Fruit fly (Drosophila melanogaster): Measurements from ENCODE around the gene CG9270.

The CG9270 gene

dm6 chr2L:20968727-20969126, 34.8 kb upstream of the CG9270 start:
- no peak for TF ChIP-seq tai (GFP tag; optimal IDR thresholded peaks at IDR 0.05)
- TF ChIP-seq jim (GFP tag; optimal IDR thresholded peaks at IDR 0.05): no peak
- TF ChIP-seq Vsx2 (GFP tag; optimal IDR thresholded peaks at IDR 0.05; ENCODE audit: partially characterized antibody): no peak
- no peak for TF ChIP-seq Myc (optimal IDR thresholded peaks at IDR 0.05)
- TF ChIP-seq fru (GFP tag; optimal IDR thresholded peaks at IDR 0.05): no peak
- no peak for TF ChIP-seq foxo (GFP tag; optimal IDR thresholded peaks at IDR 0.05)
- TF ChIP-seq sv (GFP tag; optimal IDR thresholded peaks at IDR 0.05): no peak
- TF ChIP-seq ey (GFP tag; optimal IDR thresholded peaks at IDR 0.05): no peak
- TF ChIP-seq sage (GFP tag; optimal IDR thresholded peaks at IDR 0.05): no peak
- no peak for TF ChIP-seq N (GFP tag; optimal IDR thresholded peaks at IDR 0.05)
- TF ChIP-seq dsf (GFP tag; optimal IDR thresholded peaks at IDR 0.05; ENCODE audit: borderline replicate concordance): no peak
- no peak for TF ChIP-seq Rel (GFP tag; optimal IDR thresholded peaks at IDR 0.05)
- no peak for TF ChIP-seq Rel (tag; optimal IDR thresholded peaks at IDR 0.05)

- TF ChIP-seq CrebA (GFP tag; optimal IDR thresholded peaks at IDR 0.05; ENCODE audit: borderline replicate concordance): no peak
- TF ChIP-seq pan (optimal IDR thresholded peaks at IDR 0.05): no peak
- TF ChIP-seq Hr83 (GFP tag; optimal IDR thresholded peaks at IDR 0.05; ENCODE audit: poor library complexity, severe bottlenecking): no peak
- no peak for TF ChIP-seq usp (GFP tag; optimal IDR thresholded peaks at IDR 0.05)
- no peak for TF ChIP-seq foxo (GFP tag; optimal IDR thresholded peaks at IDR 0.05)
- TF ChIP-seq GATAd (GFP tag; optimal IDR thresholded peaks at IDR 0.05): no peak
- TF ChIP-seq h (GFP tag; optimal IDR thresholded peaks at IDR 0.05): no peak
- no peak for TF ChIP-seq dmrt93B (GFP tag; optimal IDR thresholded peaks at IDR 0.05)
- TF ChIP-seq Sp1 (GFP tag; optimal IDR thresholded peaks at IDR 0.05): no peak
- TF ChIP-seq dl (GFP tag; optimal IDR thresholded peaks at IDR 0.05; ENCODE audit: insufficient read depth in 1 of 2, partially characterized antibody in 2 of 2): no peak
- no peak for TF ChIP-seq N (GFP tag; optimal IDR thresholded peaks at IDR 0.05)
- no peak for TF ChIP-seq jim (GFP tag; optimal IDR thresholded peaks at IDR 0.05)
- TF ChIP-seq woc (GFP tag; optimal IDR thresholded peaks at IDR 0.05): no peak
- TF ChIP-seq Hnf4 (GFP tag; optimal IDR thresholded peaks at IDR 0.05): no peak
- no peak for TF ChIP-seq CG9705 (GFP tag; optimal IDR thresholded peaks at IDR 0.05)
- TF ChIP-seq Hr78 (GFP tag; optimal IDR thresholded peaks at IDR 0.05): no peak
- no peak for TF ChIP-seq Rel (GFP tag; optimal IDR thresholded peaks at IDR 0.05)
- no peak for TF ChIP-seq Rel (tag; optimal IDR thresholded peaks at IDR 0.05)
- no peak for TF ChIP-seq ey (GFP tag; optimal IDR thresholded peaks at IDR 0.05)
Measured at dm6 chr2L:20965001-20965400, 31.1 kb upstream of the CG9270 start.

dm6 chr2L:20960019-20960525, 26.2 kb upstream of the CG9270 start:
- TF ChIP-seq sage (GFP tag; optimal IDR thresholded peaks at IDR 0.05) (no peak), ey (GFP tag; optimal IDR thresholded peaks at IDR 0.05) (no peak), CrebA (GFP tag; optimal IDR thresholded peaks at IDR 0.05; ENCODE audit: borderline replicate concordance) (no peak), Vsx2 (GFP tag; optimal IDR thresholded peaks at IDR 0.05; ENCODE audit: partially characterized antibody) (no peak), lola (GFP tag; optimal IDR thresholded peaks at IDR 0.05) (no peak), Jra (GFP tag; optimal IDR thresholded peaks at IDR 0.05) (no peak), Dif (GFP tag; optimal IDR thresholded peaks at IDR 0.05; ENCODE audit: partially characterized antibody) (no peak), rgr (GFP tag; optimal IDR thresholded peaks at IDR 0.05) (no peak), Abd-B (GFP tag; optimal IDR thresholded peaks at IDR 0.05) (no peak), dmrt93B (GFP tag; optimal IDR thresholded peaks at IDR 0.05) (no peak), h (GFP tag; optimal IDR thresholded peaks at IDR 0.05) (no peak), tai (GFP tag; optimal IDR thresholded peaks at IDR 0.05) (no peak)

- TF ChIP-seq HLH106 (tag; optimal IDR thresholded peaks at IDR 0.05) (no peak), Myc (optimal IDR thresholded peaks at IDR 0.05) (no peak), Sp1 (GFP tag; optimal IDR thresholded peaks at IDR 0.05) (no peak), woc (GFP tag; optimal IDR thresholded peaks at IDR 0.05) (no peak), fru (GFP tag; optimal IDR thresholded peaks at IDR 0.05) (no peak), Hnf4 (GFP tag; optimal IDR thresholded peaks at IDR 0.05) (no peak), Rel (GFP tag; optimal IDR thresholded peaks at IDR 0.05) (no peak), Rel (tag; optimal IDR thresholded peaks at IDR 0.05) (no peak), Dfd (GFP tag; optimal IDR thresholded peaks at IDR 0.05) (no peak), Hr83 (GFP tag; optimal IDR thresholded peaks at IDR 0.05; ENCODE audit: poor library complexity, severe bottlenecking) (no peak), brk (GFP tag; optimal IDR thresholded peaks at IDR 0.05) (no peak), pan (optimal IDR thresholded peaks at IDR 0.05) (no peak), lola (GFP tag; optimal IDR thresholded peaks at IDR 0.05) (no peak)
Measured at dm6 chr2L:20957968-20958367, 24.1 kb upstream of the CG9270 start.

All from whole organism, wandering third instar larva.